Worm (Caenorhabditis elegans): ENCODE results near the gene F49E2.5.
A peak's percentile ranks its signal among the peaks of the same experiment; 100 is the strongest.

DNA sequence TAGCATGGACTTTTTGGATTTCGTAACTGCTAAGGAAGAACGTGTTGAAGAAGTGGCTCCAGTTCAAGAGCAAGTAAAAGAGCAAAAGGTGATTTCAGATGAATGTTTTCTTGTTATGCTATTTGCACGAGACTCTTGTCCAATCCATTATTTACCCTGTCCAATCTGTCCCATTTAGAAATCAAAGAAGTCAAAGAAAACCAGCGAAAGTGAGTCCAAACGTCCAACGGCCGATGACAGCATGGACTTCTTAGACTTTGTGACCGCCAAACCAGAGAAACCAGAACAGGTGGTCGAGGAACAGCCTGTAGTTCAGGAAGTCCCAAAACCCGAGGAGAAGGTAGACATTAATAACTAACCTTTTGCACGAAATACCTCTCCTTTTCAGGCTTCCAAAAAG, 11.8 kb downstream of the F49E2.5 start:
- TF ChIP-seq lin-39 (tag; optimal IDR thresholded peaks at IDR 0.05) = no peak
- no peak for TF ChIP-seq efl-1 (optimal IDR thresholded peaks at IDR 0.05)
- peak in 1 of 2 experiments; percentile 9 for TF ChIP-seq efl-1 (GFP tag; optimal IDR thresholded peaks at IDR 0.05 in 1 of 2)
- TF ChIP-seq snpc-4 (tag; optimal IDR thresholded peaks at IDR 0.05) = no peak
- TF ChIP-seq nhr-77 (tag; optimal IDR thresholded peaks at IDR 0.05) = no peak
- no peak for TF ChIP-seq dpl-1 (GFP tag; optimal IDR thresholded peaks at IDR 0.05)
- TF ChIP-seq mdl-1 (tag; optimal IDR thresholded peaks at IDR 0.05) = no peak
- TF ChIP-seq elt-3 (tag; optimal IDR thresholded peaks at IDR 0.05) = no peak
- TF ChIP-seq nhr-11 (tag; optimal IDR thresholded peaks at IDR 0.05) = no peak
- TF ChIP-seq mep-1 (tag; optimal IDR thresholded peaks at IDR 0.05) = no peak
- TF ChIP-seq jun-1 (tag; optimal IDR thresholded peaks at IDR 0.05) = no peak
